Fruit fly (Drosophila melanogaster) whole organism, embryonic: ENCODE data around the gene fliI.

Experiments used
- Asciz ChIP-seq: fragments of 200-800 bp; sonication (Bioruptor generic); optimal IDR thresholded peaks from 2 replicates; lab custom pipeline; 2017; ENCODE audit warnings: missing biosample characterization, mild to moderate bottlenecking, missing genetic modification characterization, missing genetic modification reagents
- Atf6 ChIP-seq: fragments of 200-800 bp; sonication (Bioruptor generic); IDR thresholded peaks from 2 replicates; pipeline ENCODE4 v1.3.6; 2022; ENCODE audit warnings: missing biosample characterization, missing genetic modification characterization
- CG10462 ChIP-seq: fragments of 200-800 bp; sonication (Bioruptor generic); optimal IDR thresholded peaks from 2 replicates; lab custom pipeline; 2016; ENCODE audit warnings: missing biosample characterization, missing genetic modification characterization
- CG11723 ChIP-seq: fragments of 200-800 bp; sonication (Bioruptor generic); optimal IDR thresholded peaks from 2 replicates; lab custom pipeline; 2017; ENCODE audit warnings: missing biosample characterization, mild to moderate bottlenecking, missing genetic modification characterization
- CG13287 ChIP-seq: fragments of 200-800 bp; sonication (Bioruptor generic); IDR thresholded peaks from 2 replicates; pipeline ENCODE4 v1.3.6; 2022; ENCODE audit warnings: missing biosample characterization, missing genetic modification characterization; ENCODE audit not compliant: partially characterized antibody
- CG13624 ChIP-seq: fragments of 200-800 bp; sonication (Bioruptor generic); optimal IDR thresholded peaks from 2 replicates; lab custom pipeline; 2016; ENCODE audit warnings: missing biosample characterization, missing genetic modification characterization
- CG17328 ChIP-seq: fragments of 200-800 bp; sonication (Bioruptor generic); IDR thresholded peaks from 2 replicates; pipeline ENCODE4 v1.3.6; 2022; ENCODE audit warnings: missing biosample characterization, missing genetic modification characterization
- CG17912 ChIP-seq: fragments of 200-800 bp; sonication (Bioruptor generic); optimal IDR thresholded peaks from 2 replicates; lab custom pipeline; 2018; ENCODE audit warnings: missing biosample characterization, mild to moderate bottlenecking, missing genetic modification characterization
- CG3163 ChIP-seq: fragments of 200-800 bp; sonication (Bioruptor generic); optimal IDR thresholded peaks from 3 replicates; lab custom pipeline; 2016; ENCODE audit warnings: missing biosample characterization, missing genetic modification characterization
- CG32532 ChIP-seq: fragments of 200-800 bp; sonication (Bioruptor generic); IDR thresholded peaks from 2 replicates; pipeline ENCODE4 v1.3.6; 2022; ENCODE audit warnings: missing biosample characterization, missing genetic modification characterization
- CG33557 ChIP-seq: fragments of 200-800 bp; sonication (Bioruptor generic); optimal IDR thresholded peaks from 2 replicates; lab custom pipeline; 2019; ENCODE audit warnings: missing biosample characterization, mild to moderate bottlenecking, missing genetic modification characterization, moderate library complexity
- CG4617 ChIP-seq: fragments of 200-800 bp; sonication (Bioruptor generic); optimal IDR thresholded peaks from 3 replicates; lab custom pipeline; 2016; ENCODE audit warnings: missing biosample characterization, missing genetic modification characterization, borderline replicate concordance
- CG6854 ChIP-seq: fragments of 200-800 bp; sonication (Bioruptor generic); optimal IDR thresholded peaks from 3 replicates; lab custom pipeline; 2017; ENCODE audit warnings: missing biosample characterization, mild to moderate bottlenecking, missing genetic modification characterization
- CG7556 ChIP-seq: fragments of 200-800 bp; sonication (Bioruptor generic); optimal IDR thresholded peaks from 2 replicates; lab custom pipeline; 2017; ENCODE audit warnings: missing biosample characterization, mild to moderate bottlenecking, missing genetic modification characterization
- CG9609 ChIP-seq: fragments of 200-800 bp; sonication (Bioruptor generic); optimal IDR thresholded peaks from 3 replicates; lab custom pipeline; 2016; ENCODE audit warnings: missing biosample characterization, missing genetic modification characterization
- Drgx ChIP-seq: fragments of 200-800 bp; sonication (Bioruptor generic); IDR thresholded peaks from 2 replicates; pipeline ENCODE4 v1.3.6; 2022; ENCODE audit warnings: missing biosample characterization, missing genetic modification characterization
- Eip74EF ChIP-seq, 2 experiments: fragments of 200-800 bp in 1 of 2; fragments of >200 bp in 1 of 2; sonication (Bioruptor generic) in 1 of 2; optimal IDR thresholded peaks; 2 replicates each; lab custom pipeline; 2017 to 2019; ENCODE audit warnings: missing biosample characterization in 2 of 2, missing genetic modification characterization in 2 of 2, mild to moderate bottlenecking in 1 of 2, moderate library complexity in 1 of 2
- Ets97D ChIP-seq: fragments of 200-800 bp; sonication (Bioruptor generic); optimal IDR thresholded peaks from 3 replicates; lab custom pipeline; 2016; ENCODE audit warnings: missing biosample characterization, missing genetic modification characterization
- Hsf ChIP-seq: fragments of 200-800 bp; sonication (Bioruptor generic); optimal IDR thresholded peaks from 3 replicates; lab custom pipeline; 2016; ENCODE audit warnings: missing biosample characterization, missing genetic modification characterization
- Lpt ChIP-seq: fragments of >200 bp; optimal IDR thresholded peaks from 2 replicates; lab custom pipeline; 2018; ENCODE audit warnings: missing biosample characterization, missing genetic modification characterization
- MTF-1 ChIP-seq: fragments of 200-800 bp; sonication (Bioruptor generic); optimal IDR thresholded peaks from 2 replicates; lab custom pipeline; 2018; ENCODE audit warnings: missing biosample characterization, mild to moderate bottlenecking, missing genetic modification characterization, borderline replicate concordance
- Mes4 ChIP-seq: fragments of 200-800 bp; sonication (Bioruptor generic); optimal IDR thresholded peaks from 2 replicates; lab custom pipeline; 2016; ENCODE audit warnings: missing biosample characterization, missing genetic modification characterization
- NC2β ChIP-seq: fragments of 200-800 bp; sonication (Bioruptor generic); optimal IDR thresholded peaks from 2 replicates; lab custom pipeline; 2016; ENCODE audit warnings: missing biosample characterization, missing genetic modification characterization
- Nf-YB ChIP-seq: fragments of 200-800 bp; sonication (Bioruptor generic); optimal IDR thresholded peaks from 3 replicates; lab custom pipeline; 2019; ENCODE audit warnings: missing biosample characterization, mild to moderate bottlenecking, missing genetic modification characterization, moderate library complexity
- NfI ChIP-seq: fragments of 200-800 bp; sonication (Bioruptor generic); optimal IDR thresholded peaks from 3 replicates; lab custom pipeline; 2018; ENCODE audit warnings: missing biosample characterization, mild to moderate bottlenecking, missing genetic modification characterization, moderate library complexity
- Spps ChIP-seq: fragments of 200-800 bp; sonication (Bioruptor generic); optimal IDR thresholded peaks from 2 replicates; lab custom pipeline; 2018; ENCODE audit warnings: missing biosample characterization, mild to moderate bottlenecking, missing genetic modification characterization
- TFAM ChIP-seq: fragments of 200-800 bp; sonication (Bioruptor generic); optimal IDR thresholded peaks from 2 replicates; lab custom pipeline; 2017; ENCODE audit warnings: missing biosample characterization, missing genetic modification characterization, inconsistent platforms
- Xrp1 ChIP-seq: fragments of 200-800 bp; sonication (Bioruptor generic); IDR thresholded peaks from 2 replicates; pipeline ENCODE4 v1.3.6; 2022; ENCODE audit warnings: missing biosample characterization, missing genetic modification characterization
- ase ChIP-seq: fragments of 200-800 bp; sonication (Bioruptor generic); IDR thresholded peaks from 3 replicates; pipeline ENCODE4 v1.3.6; 2022; ENCODE audit warnings: missing biosample characterization, missing genetic modification characterization
- az2 ChIP-seq: fragments of 200-800 bp; sonication (Bioruptor generic); optimal IDR thresholded peaks from 3 replicates; lab custom pipeline; 2016; ENCODE audit warnings: missing biosample characterization, missing genetic modification characterization
- chif ChIP-seq, 2 experiments: fragments of 200-800 bp; sonication (Bioruptor generic); optimal IDR thresholded peaks; 3 replicates each; lab custom pipeline; 2016; ENCODE audit warnings: missing biosample characterization in 2 of 2, missing genetic modification characterization in 2 of 2
- chinmo ChIP-seq: fragments of 200-800 bp; sonication (Bioruptor generic); IDR thresholded peaks from 4 replicates; pipeline ENCODE4 v1.3.6; 2022; ENCODE audit warnings: missing biosample characterization, missing genetic modification characterization; ENCODE audit not compliant: partially characterized antibody
- danr ChIP-seq: fragments of 200-800 bp; sonication (Bioruptor generic); IDR thresholded peaks from 2 replicates; pipeline ENCODE4 v1.3.6; 2022; ENCODE audit warnings: missing biosample characterization, missing genetic modification characterization
- fru ChIP-seq: fragments of >200 bp; optimal IDR thresholded peaks from 2 replicates; lab custom pipeline; 2017
- gcm ChIP-seq: fragments of 200-800 bp; sonication (Bioruptor generic); optimal IDR thresholded peaks from 2 replicates; lab custom pipeline; 2019; ENCODE audit warnings: missing biosample characterization, mild to moderate bottlenecking, missing genetic modification characterization, moderate library complexity
- gsb-n ChIP-seq: fragments of 200-800 bp; sonication (Bioruptor generic); optimal IDR thresholded peaks from 3 replicates; lab custom pipeline; 2018; ENCODE audit warnings: missing biosample characterization, mild to moderate bottlenecking, missing genetic modification characterization
- her ChIP-seq: fragments of 200-800 bp; sonication (Bioruptor generic); optimal IDR thresholded peaks from 2 replicates; lab custom pipeline; 2016; ENCODE audit warnings: missing biosample characterization, missing genetic modification characterization
- inv ChIP-seq: fragments of 200-800 bp; sonication (Bioruptor generic); IDR thresholded peaks from 2 replicates; pipeline ENCODE4 v1.3.6; 2022; ENCODE audit warnings: missing biosample characterization, missing genetic modification characterization; ENCODE audit not compliant: partially characterized antibody
- kay ChIP-seq: fragments of 200-800 bp; sonication (Bioruptor generic); optimal IDR thresholded peaks from 2 replicates; lab custom pipeline; 2016; ENCODE audit warnings: missing biosample characterization, missing genetic modification characterization
- mam ChIP-seq: fragments of 200-800 bp; sonication (Bioruptor generic); optimal IDR thresholded peaks from 3 replicates; lab custom pipeline; 2016; ENCODE audit warnings: missing biosample characterization, missing genetic modification characterization
- odd ChIP-seq: fragments of 200-800 bp; sonication (Bioruptor generic); optimal IDR thresholded peaks from 2 replicates; lab custom pipeline; 2017; ENCODE audit warnings: missing biosample characterization, mild to moderate bottlenecking, missing genetic modification characterization
- otp ChIP-seq: fragments of 200-800 bp; sonication (Bioruptor generic); IDR thresholded peaks from 3 replicates; pipeline ENCODE4, ENCODE4 v1.3.6; 2022; ENCODE audit warnings: missing biosample characterization, missing genetic modification characterization
- pfk ChIP-seq: fragments of 200-800 bp; sonication (Bioruptor generic); optimal IDR thresholded peaks from 2 replicates; lab custom pipeline; 2018; ENCODE audit warnings: missing biosample characterization, mild to moderate bottlenecking, missing genetic modification characterization, moderate library complexity
- ranshi ChIP-seq: fragments of 200-800 bp; sonication (Bioruptor generic); IDR thresholded peaks from 2 replicates; pipeline ENCODE4 v1.3.6; 2022; ENCODE audit warnings: missing biosample characterization, missing genetic modification characterization
- ro ChIP-seq: fragments of 200-800 bp; sonication (Bioruptor generic); IDR thresholded peaks from 2 replicates; pipeline ENCODE4 v1.3.6; 2022; ENCODE audit warnings: missing biosample characterization, missing genetic modification characterization
- run ChIP-seq: fragments of 200-800 bp; sonication (Bioruptor generic); optimal IDR thresholded peaks from 3 replicates; lab custom pipeline; 2018; ENCODE audit warnings: missing biosample characterization, mild to moderate bottlenecking, missing genetic modification characterization
- slou ChIP-seq: fragments of 200-800 bp; sonication (Bioruptor generic); optimal IDR thresholded peaks from 3 replicates; lab custom pipeline; 2016; ENCODE audit warnings: missing biosample characterization, missing genetic modification characterization
- sna ChIP-seq: fragments of 200-800 bp; sonication (Bioruptor generic); IDR thresholded peaks from 2 replicates; pipeline ENCODE4 v1.3.6; 2022; ENCODE audit warnings: missing biosample characterization, missing genetic modification characterization; ENCODE audit not compliant: partially characterized antibody
- toy ChIP-seq: fragments of 200-800 bp; sonication (Bioruptor generic); IDR thresholded peaks from 2 replicates; pipeline ENCODE4 v1.3.6; 2022; ENCODE audit warnings: missing biosample characterization, missing genetic modification characterization
- zen2 ChIP-seq: fragments of 200-800 bp; sonication (Bioruptor generic); IDR thresholded peaks from 3 replicates; pipeline ENCODE4 v1.3.6; 2022; ENCODE audit warnings: missing biosample characterization, missing genetic modification characterization; ENCODE audit not compliant: partially characterized antibody

The fliI gene

dm6 chrX:21319202-21319772, 20.3 kb upstream of the fliI start, which contains the start of the genes SLIRP1 and anox (continued):
- TF ChIP-seq chif (GFP tag; optimal IDR thresholded peaks at IDR 0.05; lab: Kevin White, UChicago) (peak; percentile 54 to 79), CG13624 (peak; percentile 79), CG7556 (peak; percentile 92), Eip74EF (GFP tag; optimal IDR thresholded peaks at IDR 0.05; lab: Kevin White, UChicago) (peak in 1 of 2 experiments; percentile 86), ro (GFP tag; lab: Robert Waterston, UW) (peak; percentile 29; the same call in 1 of the 2 replicates), pfk (peak; percentile 9), CG3163 (GFP tag; lab: Kevin White, UChicago) (peak; percentile 39), odd (peak; percentile 83), Ets97D (GFP tag; lab: Kevin White, UChicago) (peak; percentile 35), NfI (GFP tag; lab: Kevin White, UChicago) (peak; percentile 85), CG9609 (peak; percentile 72), CG17328 (GFP tag; lab: Robert Waterston, UW) (peak; percentile 64), run (peak; percentile 83), fru (lab: Kevin White, UChicago) (no peak), her (peak; percentile 64), Spps (tag; lab: Kevin White, UChicago) (peak; percentile 70), Xrp1 (GFP tag; lab: Robert Waterston, UW) (peak; percentile 87), zen2 (GFP tag; lab: Robert Waterston, UW) (no peak), az2 (GFP tag; lab: Kevin White, UChicago) (peak; percentile 85), TFAM (GFP tag; lab: Kevin White, UChicago) (peak; percentile 31), gsb-n (peak; percentile 83), Hsf (GFP tag; lab: Kevin White, UChicago) (peak; percentile 89), ranshi (GFP tag; lab: Robert Waterston, UW) (peak; percentile 80; the same call in 1 of the 2 replicates), inv (GFP tag; lab: Robert Waterston, UW) (no peak), CG32532 (GFP tag; lab: Robert Waterston, UW) (peak; percentile 85), Atf6 (GFP tag; lab: Robert Waterston, UW) (peak; percentile 81), CG33557 (GFP tag; lab: Kevin White, UChicago) (peak; percentile 78), Mes4 (GFP tag; lab: Kevin White, UChicago) (peak; percentile 62), danr (peak; percentile 65), toy (GFP tag; lab: Robert Waterston, UW) (peak; percentile 46; the same call in 1 of the 2 replicates), CG10462 (peak; percentile 70), chinmo (GFP tag; lab: Robert Waterston, UW) (no peak), CG11723 (GFP tag; lab: Kevin White, UChicago) (peak; percentile 56), MTF-1 (GFP tag; lab: Kevin White, UChicago) (no peak), gcm (GFP tag; lab: Kevin White, UChicago) (peak; percentile 86), CG4617 (GFP tag; lab: Kevin White, UChicago) (peak; percentile 55), sna (GFP tag; lab: Robert Waterston, UW) (no peak), mam (peak; percentile 80), CG6854 (GFP tag; lab: Kevin White, UChicago) (peak; percentile 77), NC2β (peak; percentile 65), Asciz (GFP tag; lab: Kevin White, UChicago) (no peak), Drgx (GFP tag; lab: Robert Waterston, UW) (peak; percentile 66), slou (GFP tag; lab: Kevin White, UChicago) (peak; percentile 79), ase (peak; percentile 48; the same call in 1 of the 3 replicates), otp (GFP tag; lab: Robert Waterston, UW) (no peak), Nf-YB (GFP tag; lab: Kevin White, UChicago) (peak; percentile 72), CG17912 (GFP tag; lab: Kevin White, UChicago) (no peak), Lpt (GFP tag; lab: Kevin White, UChicago) (no peak), kay (GFP tag; lab: Kevin White, UChicago) (peak; percentile 76), CG13287 (no peak)
